Worm (Caenorhabditis elegans): ENCODE data around the gene Y54G9A.7.

Y54G9A.7 gene

DNA sequence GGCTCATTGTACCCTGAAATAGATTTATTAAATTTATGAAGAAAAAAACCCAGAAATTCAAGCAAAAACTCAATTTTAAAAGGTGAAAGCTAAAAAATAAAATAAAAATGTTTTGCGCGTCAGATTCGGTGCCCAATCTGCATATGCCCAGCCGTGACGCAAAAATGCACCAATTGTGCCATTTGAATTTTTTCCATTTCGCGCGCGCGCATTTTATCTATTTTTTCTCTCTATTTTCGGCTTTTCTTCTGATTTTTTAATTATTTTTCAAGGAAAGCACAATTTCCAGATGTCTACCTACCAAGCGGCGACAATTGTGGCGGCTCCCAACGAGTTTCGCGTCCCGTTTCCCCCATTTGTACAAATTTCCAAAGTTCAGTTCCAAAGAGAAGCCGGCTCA, at the start of gene Y54G9A.7, which contains the start of gene bub-3:
TSS of gene Y54G9A.7 (minus strand) at position 7 of the 400 bp plus-strand sequence.
TSS of gene bub-3 (plus strand) at position 270 of the 400 bp plus-strand sequence.
- TF ChIP-seq nhr-111 (GFP tag; optimal IDR thresholded peaks at IDR 0.05), result no peak
- no peak for TF ChIP-seq nhr-48 (tag; optimal IDR thresholded peaks at IDR 0.05)
- TF ChIP-seq vab-7 (GFP tag; IDR thresholded peaks at IDR 0.05), result no peak
- no peak for TF ChIP-seq daf-12 (tag; optimal IDR thresholded peaks at IDR 0.05)
- peak; percentile 71 for TF ChIP-seq aha-1 (tag)
- no peak for TF ChIP-seq T20F7.1 (GFP tag; optimal IDR thresholded peaks at IDR 0.05)
- no peak for TF ChIP-seq mdl-1 (tag; optimal IDR thresholded peaks at IDR 0.05)
- TF ChIP-seq F49E8.2 (tag; optimal IDR thresholded peaks at IDR 0.05; ENCODE audit: borderline replicate concordance), result no peak
- no peak for TF ChIP-seq lir-3 (tag; optimal IDR thresholded peaks at IDR 0.05)
- no peak for TF ChIP-seq mdt-29 (GFP tag; IDR thresholded peaks at IDR 0.05)
- TF ChIP-seq F44E2.7 (GFP tag; IDR thresholded peaks at IDR 0.05), result no peak
- TF ChIP-seq attf-4 (tag; optimal IDR thresholded peaks at IDR 0.05), result no peak
- no peak for TF ChIP-seq ceh-28 (tag; optimal IDR thresholded peaks at IDR 0.05)
- no peak for TF ChIP-seq unc-62 (GFP tag; optimal IDR thresholded peaks at IDR 0.05 in 1 of 2)
- TF ChIP-seq unc-62 (tag; optimal IDR thresholded peaks at IDR 0.05), result no peak
- TF ChIP-seq zfp-3 (GFP tag; conservative IDR thresholded peaks at IDR 0.05), result no peak
- no peak for TF ChIP-seq R02D3.7 (tag; optimal IDR thresholded peaks at IDR 0.05)
- TF ChIP-seq Y105C5A.15 (GFP tag; IDR thresholded peaks at IDR 0.05), result no peak
- no peak for TF ChIP-seq arid-1 (GFP tag; conservative IDR thresholded peaks at IDR 0.05)
- TF ChIP-seq spr-3 (GFP tag; optimal IDR thresholded peaks at IDR 0.05), result no peak
- no peak for TF ChIP-seq T26A8.4 (GFP tag; IDR thresholded peaks at IDR 0.05)
- no peak for TF ChIP-seq zfp-2 (tag; optimal IDR thresholded peaks at IDR 0.05)
- TF ChIP-seq gei-8 (GFP tag; optimal IDR thresholded peaks at IDR 0.05), result no peak
- TF ChIP-seq egl-27 (tag; optimal IDR thresholded peaks at IDR 0.05), result no peak
- TF ChIP-seq mes-2 (tag; optimal IDR thresholded peaks at IDR 0.05; ENCODE audit: poor library complexity, severe bottlenecking), result peak; percentile 53
- TF ChIP-seq nhr-6 (tag; optimal IDR thresholded peaks at IDR 0.05), result no peak
- TF ChIP-seq lin-38 (GFP tag; IDR thresholded peaks at IDR 0.05), result peak; percentile 67
- peak; percentile 25 for TF ChIP-seq unc-130 (GFP tag; optimal IDR thresholded peaks at IDR 0.05)
- TF ChIP-seq lsy-2 (tag; optimal IDR thresholded peaks at IDR 0.05), result peak in 1 of 2 experiments; percentile 31
- TF ChIP-seq nhr-28 (tag; optimal IDR thresholded peaks at IDR 0.05), result no peak
- TF ChIP-seq unc-39 (tag; optimal IDR thresholded peaks at IDR 0.05), result no peak
- no peak for TF ChIP-seq tra-1 (GFP tag; IDR thresholded peaks at IDR 0.05)
- TF ChIP-seq fkh-10 (GFP tag; optimal IDR thresholded peaks at IDR 0.05), result no peak
- TF ChIP-seq dpl-1 (GFP tag; optimal IDR thresholded peaks at IDR 0.05), result peak; percentile 52
- TF ChIP-seq nhr-76 (tag; optimal IDR thresholded peaks at IDR 0.05), result no peak

DNA sequence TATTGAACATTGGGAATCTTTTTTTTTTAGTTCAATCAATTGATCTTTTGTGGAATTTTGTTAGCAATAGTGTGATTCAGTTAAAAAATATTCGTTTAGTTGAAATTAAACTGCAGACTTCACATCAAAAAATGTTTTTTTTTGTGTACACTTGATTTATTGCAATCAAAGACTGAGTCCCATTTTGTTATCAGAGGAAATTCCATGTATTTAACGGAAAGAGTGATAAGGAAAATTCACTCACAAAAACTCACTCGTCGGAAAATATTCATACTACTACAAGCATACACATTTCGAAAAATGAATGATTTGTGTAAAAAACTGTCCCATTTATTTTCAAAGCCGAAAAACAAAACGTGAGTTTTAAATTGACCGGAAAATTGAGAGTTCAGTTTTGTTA, 45.7 kb upstream of the Y54G9A.7 start, which contains the start of gene C01B9.1:
TSS of gene C01B9.1 (plus strand) at position 241 of the 400 bp plus-strand sequence.
- no peak for TF ChIP-seq daf-8 (GFP tag; IDR thresholded peaks at IDR 0.05)
- no peak for TF ChIP-seq daf-16 (GFP tag; optimal IDR thresholded peaks at IDR 0.05)
- TF ChIP-seq daf-16 (tag; optimal IDR thresholded peaks at IDR 0.05), result peak; percentile 49
- TF ChIP-seq pqm-1 (tag; optimal IDR thresholded peaks at IDR 0.05), result peak; percentile 81
- TF ChIP-seq nhr-28 (tag; optimal IDR thresholded peaks at IDR 0.05), result peak; percentile 68
- peak; percentile 36 for TF ChIP-seq nhr-77 (tag; optimal IDR thresholded peaks at IDR 0.05)
- TF ChIP-seq mep-1 (tag; optimal IDR thresholded peaks at IDR 0.05), result no peak
- no peak for TF ChIP-seq snpc-1.2 (GFP tag; IDR thresholded peaks at IDR 0.05)

DNA sequence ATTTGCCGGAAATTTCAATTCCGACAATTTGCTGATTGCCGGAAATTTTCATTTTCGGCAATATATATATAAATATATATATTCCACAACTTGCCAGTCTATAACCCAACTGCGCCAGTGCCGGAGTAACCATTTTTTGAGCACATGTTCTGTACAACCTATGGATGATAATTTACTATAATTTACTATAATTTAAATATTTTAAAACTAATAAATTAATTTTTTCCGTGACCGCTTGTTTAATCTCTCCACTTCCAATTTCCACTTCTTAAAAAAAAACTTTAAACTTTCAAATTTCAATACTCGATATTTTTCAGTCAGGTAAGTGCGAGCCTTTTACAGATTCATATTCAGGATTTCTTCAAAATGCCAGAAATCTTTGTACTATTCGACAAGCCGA, 40.4 kb upstream of the Y54G9A.7 start, which contains the start of gene arrd-12:
TSS of gene arrd-12 (plus strand) at position 301 of the 400 bp plus-strand sequence.
- TF ChIP-seq arid-1 (GFP tag; conservative IDR thresholded peaks at IDR 0.05), result no peak
- TF ChIP-seq aha-1 (tag), result no peak
- TF ChIP-seq hlh-30 (tag; optimal IDR thresholded peaks at IDR 0.05; ENCODE audit: insufficient read depth), result no peak
- no peak for TF ChIP-seq tra-1 (GFP tag; IDR thresholded peaks at IDR 0.05)
- TF ChIP-seq nhr-111 (GFP tag; optimal IDR thresholded peaks at IDR 0.05), result no peak
- TF ChIP-seq F10B5.3 (tag; optimal IDR thresholded peaks at IDR 0.05), result no peak
- no peak for TF ChIP-seq nhr-48 (tag; optimal IDR thresholded peaks at IDR 0.05)
- TF ChIP-seq lin-13 (GFP tag; optimal IDR thresholded peaks at IDR 0.05), result no peak
- no peak for TF ChIP-seq mxl-2 (GFP tag; conservative IDR thresholded peaks at IDR 0.05)
- no peak for TF ChIP-seq ceh-62 (tag; optimal IDR thresholded peaks at IDR 0.05)
- no peak for TF ChIP-seq madf-5 (GFP tag; IDR thresholded peaks at IDR 0.05)
- no peak for TF ChIP-seq spr-3 (GFP tag; optimal IDR thresholded peaks at IDR 0.05)
- no peak for TF ChIP-seq zfp-2 (tag; optimal IDR thresholded peaks at IDR 0.05)
- TF ChIP-seq madf-9 (GFP tag; conservative IDR thresholded peaks at IDR 0.05), result no peak
- no peak for TF ChIP-seq pqm-1 (tag; optimal IDR thresholded peaks at IDR 0.05)
- TF ChIP-seq Y48G9A.11 (GFP tag; IDR thresholded peaks at IDR 0.05), result no peak
- no peak for TF ChIP-seq ctbp-1 (GFP tag; IDR thresholded peaks at IDR 0.05)
